Worm (Caenorhabditis elegans) whole organism, young adult: ENCODE measurements around the gene gly-13.

Source experiments
- K12H6.12 ChIP-seq: fragments of 200-800 bp; sonication (Bioruptor generic); optimal IDR thresholded peaks from 2 replicates; lab custom pipeline; 2018; ENCODE audit warnings: mild to moderate bottlenecking, missing genetic modification characterization, missing compliant biosample characterization
- dpff-1 ChIP-seq: sonication (generic microtip); optimal IDR thresholded peaks from 2 replicates; lab custom pipeline; 2017; ENCODE audit warnings: mild to moderate bottlenecking, missing genetic modification characterization, missing compliant biosample characterization
- efl-1 ChIP-seq: fragments of 150-350 bp; optimal IDR thresholded peaks from 2 replicates; lab custom pipeline; 2014; ENCODE audit warnings: missing biosample characterization, missing genetic modification reagents, missing genetic modification characterization
- fkh-3 ChIP-seq: sonication (generic microtip); optimal IDR thresholded peaks from 2 replicates; lab custom pipeline; 2016; ENCODE audit warnings: mild to moderate bottlenecking, missing genetic modification characterization, missing compliant biosample characterization
- him-1 ChIP-seq: sonication (generic microtip); optimal IDR thresholded peaks from 2 replicates; lab custom pipeline; 2016; ENCODE audit warnings: missing genotype, missing genetic modification reagents, missing genetic modification characterization, missing compliant biosample characterization
- hrde-1 ChIP-seq: sonication (generic microtip); optimal IDR thresholded peaks from 2 replicates; lab custom pipeline; 2016; ENCODE audit warnings: missing genetic modification characterization, mild to moderate bottlenecking, missing compliant biosample characterization, moderate library complexity, missing genotype, missing genetic modification reagents, borderline replicate concordance
- madf-3 ChIP-seq: fragments of 200-800 bp; sonication (Bioruptor generic); IDR thresholded peaks from 2 replicates; pipeline ENCODE4 v1.3.6; 2022; ENCODE audit warnings: missing genetic modification reagents, missing genetic modification characterization, missing compliant biosample characterization
- mes-4 ChIP-seq: sonication (generic microtip); optimal IDR thresholded peaks from 2 replicates; lab custom pipeline; 2016; ENCODE audit warnings: missing genotype, missing genetic modification characterization, missing compliant biosample characterization
- unc-130 ChIP-seq: sonication (generic microtip); optimal IDR thresholded peaks from 2 replicates; lab custom pipeline; 2016; ENCODE audit warnings: missing genetic modification reagents, missing genetic modification characterization, missing compliant biosample characterization
- ztf-6 ChIP-seq: fragments of 200-800 bp; sonication (Bioruptor generic); IDR thresholded peaks from 2 replicates; pipeline ENCODE4 v1.3.6; 2022; ENCODE audit warnings: missing genetic modification reagents, missing genetic modification characterization, missing compliant biosample characterization

DNA sequence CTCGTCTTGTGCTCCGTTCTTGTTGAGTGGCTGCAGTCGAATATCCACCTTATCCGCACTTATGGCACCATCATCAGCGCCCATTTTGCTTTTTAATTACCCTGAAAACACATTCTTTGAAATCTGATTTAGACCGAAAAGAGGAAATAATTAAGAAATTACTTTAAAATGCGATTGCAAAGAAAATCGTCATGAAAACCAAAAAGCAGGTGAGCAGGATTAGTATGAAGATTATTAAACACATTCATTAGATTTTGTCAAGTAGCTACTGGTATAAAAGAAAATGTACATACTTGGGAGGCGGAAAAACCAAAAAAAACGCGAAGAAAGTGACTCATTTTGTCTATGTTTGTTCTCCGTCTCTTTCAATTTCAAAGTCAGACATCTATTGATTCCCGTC lies 25.7 kb downstream of the gly-13 start, which contains the start of gene B0416.5:
- no peak for TF ChIP-seq unc-130 (GFP tag; lab: Kevin White, UChicago)
- no peak for TF ChIP-seq fkh-3 (tag; lab: Kevin White, UChicago)
- TF ChIP-seq K12H6.12 (tag; lab: Kevin White, UChicago), result no peak
- TF ChIP-seq him-1 (tag; lab: Kevin White, UChicago), result no peak
- TF ChIP-seq hrde-1, result no peak
- TF ChIP-seq madf-3 (GFP tag; lab: Robert Waterston, UW), result no peak
- no peak for TF ChIP-seq efl-1 (GFP tag; lab: Kevin White, UChicago)
- no peak for TF ChIP-seq mes-4 (tag; lab: Kevin White, UChicago)
- no peak for TF ChIP-seq dpff-1 (tag; lab: Kevin White, UChicago)
- TF ChIP-seq ztf-6 (GFP tag; lab: Robert Waterston, UW), result no peak
